Worm (Caenorhabditis elegans): ENCODE data around the gene T07A5.7.
"Not testable (repeated sequence)": the region's sequence is repeated elsewhere in the genome, so short reads cannot be mapped to it uniquely, and the experiment has no call there.

The T07A5.7 gene

ce11 chrIII:10294837-10295236 lies 16.1 kb downstream of the T07A5.7 start, which contains the start of gene vglu-2:
Gene vglu-2, plus strand, starts transcription at chrIII:10295137.
- TF ChIP-seq unc-62 (GFP tag; optimal IDR thresholded peaks at IDR 0.05): no peak

DNA sequence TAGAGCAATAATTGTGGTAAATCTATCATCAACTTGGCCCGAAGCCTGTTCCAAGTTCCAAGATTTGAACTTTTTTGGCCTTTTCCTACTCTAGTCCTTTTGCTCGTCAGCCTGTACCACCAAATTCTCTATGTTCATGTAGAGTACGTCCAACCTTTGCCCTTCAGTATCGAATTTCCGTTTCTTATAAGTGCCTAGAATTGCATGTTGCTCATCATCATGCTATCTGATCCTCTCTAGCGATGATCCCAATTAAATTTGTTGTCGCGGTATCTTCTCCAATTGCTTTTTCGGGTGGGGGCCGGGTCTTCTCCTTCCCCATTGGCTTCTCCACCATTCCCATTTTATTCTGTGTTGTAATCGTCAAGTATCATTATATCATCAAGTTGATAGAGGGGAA lies 17.0 kb downstream of the T07A5.7 start:
- TF ChIP-seq unc-62 (GFP tag; optimal IDR thresholded peaks at IDR 0.05): no peak

DNA sequence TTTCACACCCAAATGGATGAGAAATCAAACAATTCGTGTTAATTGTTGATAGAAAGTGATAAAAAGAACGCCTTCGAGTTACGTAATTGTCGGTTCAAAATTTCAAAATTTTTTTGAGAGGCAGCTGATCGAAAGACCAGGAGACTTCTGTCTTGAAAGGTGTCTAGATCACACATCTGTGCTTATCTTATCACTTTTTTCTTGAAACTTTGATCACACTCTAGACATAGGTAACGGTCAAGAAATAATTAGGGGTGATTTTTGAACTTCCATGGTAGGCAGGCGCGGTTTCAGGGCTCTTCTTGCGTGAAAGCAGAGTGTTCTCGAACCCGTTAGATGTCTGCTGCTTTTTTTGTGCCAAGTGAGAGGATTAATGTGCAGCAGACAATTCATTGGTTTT lies 17.6 kb downstream of the T07A5.7 start:
- no peak for TF ChIP-seq unc-62 (GFP tag; optimal IDR thresholded peaks at IDR 0.05)

DNA sequence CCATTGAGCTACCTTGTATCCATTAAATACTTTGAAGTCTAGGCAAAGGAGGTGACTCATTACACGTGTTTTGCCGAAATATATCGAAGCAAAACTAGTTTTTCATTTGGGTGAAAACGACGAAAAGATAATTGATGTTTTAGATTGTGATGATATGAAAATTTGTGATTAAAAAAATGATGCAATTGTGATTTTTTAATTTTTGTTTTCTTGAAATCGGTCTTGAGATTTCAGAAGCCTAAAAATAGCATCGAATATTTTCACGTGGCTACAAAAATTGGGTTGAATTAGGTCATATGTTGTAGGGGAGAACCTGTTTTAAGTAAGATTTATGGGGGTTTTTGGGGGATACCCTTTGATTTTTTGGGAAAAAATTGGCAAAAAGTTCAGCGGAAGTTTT lies 20.4 kb downstream of the T07A5.7 start:
- TF ChIP-seq unc-62 (GFP tag; optimal IDR thresholded peaks at IDR 0.05): no peak

ce11 chrIII:10289790-10290189 lies 21.1 kb downstream of the T07A5.7 start:
- TF ChIP-seq unc-62 (GFP tag; optimal IDR thresholded peaks at IDR 0.05): no peak

DNA sequence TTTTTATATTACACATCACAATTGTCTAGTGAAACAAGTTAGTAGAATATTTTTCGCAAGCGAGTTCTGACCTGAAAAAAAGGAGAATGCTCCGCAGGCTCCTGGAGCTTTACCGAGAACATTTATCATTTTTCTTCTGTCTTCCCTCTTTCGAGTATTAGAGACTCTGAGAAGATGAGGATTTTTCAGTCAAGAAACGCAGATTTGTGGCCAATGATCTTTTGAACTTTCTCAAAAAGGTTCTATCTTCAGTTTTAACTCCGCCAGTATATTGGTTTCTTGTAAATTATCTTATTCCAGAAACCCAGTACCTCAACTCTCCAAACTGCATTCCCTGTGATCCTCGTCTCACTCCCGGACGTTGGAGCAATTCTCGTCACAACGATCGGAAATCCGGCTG lies 25.3 kb downstream of the T07A5.7 start, which contains the start of gene K10G9.2:
Gene K10G9.2, plus strand, starts transcription at position 301 of the 400 bp plus-strand sequence.
- no peak for TF ChIP-seq unc-62 (GFP tag; optimal IDR thresholded peaks at IDR 0.05)

- TF ChIP-seq unc-62 (GFP tag; optimal IDR thresholded peaks at IDR 0.05): no peak
Observed at ce11 chrIII:10284214-10284613, 26.7 kb downstream of the T07A5.7 start.

- TF ChIP-seq unc-62 (GFP tag; optimal IDR thresholded peaks at IDR 0.05): no peak
Observed at ce11 chrIII:10278826-10279225, 32.1 kb downstream of the T07A5.7 start, which contains the start of gene pad-2. Gene pad-2, plus strand, starts transcription at chrIII:10279126.

DNA sequence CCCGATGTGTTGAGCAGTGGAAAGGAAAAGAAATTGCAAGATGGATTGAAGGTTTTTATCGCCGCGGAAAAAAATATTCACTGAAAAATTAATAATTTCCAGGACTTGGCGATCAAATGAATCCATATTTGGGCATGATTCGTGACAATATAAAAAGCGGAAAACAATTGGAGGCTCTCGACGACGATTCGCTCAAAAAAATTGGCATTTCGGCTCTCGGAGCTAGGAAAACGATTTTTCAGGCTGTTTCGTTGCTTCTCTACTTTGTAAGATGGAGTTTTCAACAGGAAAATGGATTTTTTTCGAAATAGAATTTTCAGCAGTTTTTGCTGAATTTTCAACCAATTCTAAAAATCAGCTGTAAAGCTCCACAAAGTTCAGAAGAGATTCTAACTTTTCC lies 39.1 kb downstream of the T07A5.7 start:
- TF ChIP-seq unc-62 (GFP tag; optimal IDR thresholded peaks at IDR 0.05): no peak

DNA sequence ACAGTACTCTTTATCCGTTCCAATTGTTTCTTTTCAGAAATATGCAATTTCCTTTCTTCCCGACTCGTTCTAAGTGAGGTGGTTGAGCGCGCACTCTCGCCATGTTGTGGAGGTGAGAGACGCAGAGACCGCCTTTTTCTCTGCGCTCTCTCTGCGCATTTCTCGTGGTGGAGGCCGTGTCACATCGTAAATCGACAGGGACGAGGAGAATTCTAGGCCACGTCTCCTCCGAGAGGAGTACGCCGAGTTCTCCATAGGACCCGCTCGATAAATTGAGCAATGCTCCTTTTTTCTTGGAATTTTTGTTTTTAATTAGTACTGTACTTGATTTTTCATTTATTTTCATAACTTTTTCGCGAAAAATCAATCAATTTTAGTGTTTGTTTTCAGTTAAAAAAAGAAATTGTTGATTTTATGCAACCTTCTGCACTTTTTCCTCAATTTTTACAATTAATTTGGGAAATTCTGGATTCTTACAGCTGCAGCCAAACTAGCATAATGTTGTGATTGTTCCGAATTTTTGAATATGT lies 40.1 kb downstream of the T07A5.7 start, which contains the start of gene cnk-1:
Gene cnk-1, plus strand, starts transcription at position 480 of the 530 bp plus-strand sequence.
- TF ChIP-seq unc-62 (GFP tag; optimal IDR thresholded peaks at IDR 0.05): no peak

ce11 chrIII:10266824-10267223 lies 44.1 kb downstream of the T07A5.7 start, which contains the start of gene inpp-4B:
Gene inpp-4B, minus strand, starts transcription at chrIII:10266877.
- TF ChIP-seq unc-62 (GFP tag; optimal IDR thresholded peaks at IDR 0.05): not testable (repeated sequence)

ce11 chrIII:10261682-10262081 lies 49.2 kb downstream of the T07A5.7 start, which contains the start of gene bbs-5:
Gene bbs-5, minus strand, starts transcription at chrIII:10261782.
- TF ChIP-seq unc-62 (GFP tag; optimal IDR thresholded peaks at IDR 0.05): no peak

ce11 chrIII:10261256-10261655 lies 49.7 kb downstream of the T07A5.7 start:
- TF ChIP-seq unc-62 (GFP tag; optimal IDR thresholded peaks at IDR 0.05): no peak

- TF ChIP-seq unc-62 (GFP tag; optimal IDR thresholded peaks at IDR 0.05): no peak
Observed at ce11 chrIII:10258641-10259040, 52.3 kb downstream of the T07A5.7 start, which contains the start of gene rip-1. Gene rip-1, minus strand, starts transcription at chrIII:10258741.
